Fruit fly (Drosophila melanogaster): Measurements from ENCODE around the gene CG33178.

CG33178 gene

DNA sequence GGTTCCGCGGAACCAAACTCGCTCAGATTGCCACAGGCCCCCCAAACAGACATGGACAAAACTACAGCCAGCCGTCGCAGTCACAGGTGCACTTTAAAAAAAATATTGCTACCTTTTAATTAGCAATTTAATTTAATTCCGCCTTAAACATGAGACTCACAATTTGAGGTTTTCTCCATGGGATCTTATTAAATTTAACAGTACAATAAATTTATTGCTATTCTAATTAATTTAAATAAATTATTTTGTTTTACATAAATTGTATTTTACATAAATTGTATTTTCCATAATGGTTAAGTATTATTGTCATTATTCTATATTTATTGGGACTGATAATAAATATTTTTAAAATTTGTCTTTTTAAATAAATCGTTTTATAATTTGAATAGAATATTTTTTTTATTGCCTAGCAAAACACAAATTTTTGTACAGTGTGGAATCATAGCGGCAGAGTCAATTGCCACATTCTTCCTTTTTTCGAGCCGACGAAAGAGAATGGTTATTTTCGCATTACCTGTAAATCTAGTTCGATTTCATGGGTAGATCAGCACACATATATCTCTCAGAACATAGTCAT, 40.9 kb downstream of the CG33178 start (continued):
- TF ChIP-seq seq (GFP tag; IDR thresholded peaks at IDR 0.05) = no peak
- TF ChIP-seq Ptx1 (GFP tag; IDR thresholded peaks at IDR 0.05) = 0 out of 2 replicates have a peak, but pooled peaks have one; percentile 13
- TF ChIP-seq nmo (GFP tag; optimal IDR thresholded peaks at IDR 0.05) = peak; percentile 39
- TF ChIP-seq Dip3 (GFP tag; optimal IDR thresholded peaks at IDR 0.05) = no peak
- TF ChIP-seq pita (GFP tag; optimal IDR thresholded peaks at IDR 0.05) = no peak
- TF ChIP-seq CG17359 (tag; optimal IDR thresholded peaks at IDR 0.05) = peak; percentile 8
- TF ChIP-seq CG17829 (tag; optimal IDR thresholded peaks at IDR 0.05) = no peak
- TF ChIP-seq CG7839 (tag; optimal IDR thresholded peaks at IDR 0.05) = peak; percentile 6
- no peak for TF ChIP-seq pfk (GFP tag; optimal IDR thresholded peaks at IDR 0.05)
- no peak for TF ChIP-seq CG7271 (tag; optimal IDR thresholded peaks at IDR 0.05)
- TF ChIP-seq ci (GFP tag; IDR thresholded peaks at IDR 0.05) = no peak
- TF ChIP-seq tin (GFP tag; optimal IDR thresholded peaks at IDR 0.05) = no peak
- TF ChIP-seq CG17361 (GFP tag; IDR thresholded peaks at IDR 0.05) = peak; percentile 63; the same call in 2 of the 3 replicates
- TF ChIP-seq Poxn (GFP tag; IDR thresholded peaks at IDR 0.05) = no peak
- peak; percentile 62 for TF ChIP-seq CG11504 (tag; optimal IDR thresholded peaks at IDR 0.05)
- TF ChIP-seq Ravus (GFP tag; IDR thresholded peaks at IDR 0.05) = no peak
- TF ChIP-seq CG31441 (GFP tag; IDR thresholded peaks at IDR 0.05) = peak; percentile 27; the same call in 1 of the 2 replicates
- no peak for TF ChIP-seq abd-A (tag; optimal IDR thresholded peaks at IDR 0.05)
- no peak for TF ChIP-seq Deaf1 (tag; optimal IDR thresholded peaks at IDR 0.05)
- TF ChIP-seq CG7556 (GFP tag; optimal IDR thresholded peaks at IDR 0.05) = peak; percentile 5
- peak; percentile 51 for TF ChIP-seq gem (tag; optimal IDR thresholded peaks at IDR 0.05)
- no peak for TF ChIP-seq CG17328 (GFP tag; IDR thresholded peaks at IDR 0.05)
- peak in 1 of 2 experiments; percentile 64 for TF ChIP-seq Hr51 (GFP tag; optimal IDR thresholded peaks at IDR 0.05)
- no peak for TF ChIP-seq CG10267 (tag; optimal IDR thresholded peaks at IDR 0.05)
- TF ChIP-seq CG15269 (tag; optimal IDR thresholded peaks at IDR 0.05) = peak; percentile 4
- TF ChIP-seq CoRest (tag; optimal IDR thresholded peaks at IDR 0.05) = peak; percentile 9
- TF ChIP-seq CG2678 (tag; optimal IDR thresholded peaks at IDR 0.05) = peak; percentile 39
- no peak for TF ChIP-seq mam (GFP tag; optimal IDR thresholded peaks at IDR 0.05)
- peak; percentile 37 for TF ChIP-seq CG2712 (tag; optimal IDR thresholded peaks at IDR 0.05)
- no peak for TF ChIP-seq CG7786 (GFP tag; optimal IDR thresholded peaks at IDR 0.05)
- no peak for TF ChIP-seq CG33213 (GFP tag; optimal IDR thresholded peaks at IDR 0.05)
- no peak for TF ChIP-seq dmrt11E (tag; optimal IDR thresholded peaks at IDR 0.05)
- no peak for TF ChIP-seq CG12104 (GFP tag; optimal IDR thresholded peaks at IDR 0.05)
- no peak for TF ChIP-seq Trl (optimal IDR thresholded peaks at IDR 0.05)
- TF ChIP-seq Trl (GFP tag; optimal IDR thresholded peaks at IDR 0.05) = no peak
- TF ChIP-seq ap (GFP tag; IDR thresholded peaks at IDR 0.05) = no peak
- TF ChIP-seq pb (GFP tag; optimal IDR thresholded peaks at IDR 0.05) = no peak
- no peak for TF ChIP-seq Oaz (GFP tag; IDR thresholded peaks at IDR 0.05)
- no peak for TF ChIP-seq slp2 (GFP tag; optimal IDR thresholded peaks at IDR 0.05)
- TF ChIP-seq lola (GFP tag; optimal IDR thresholded peaks at IDR 0.05) = peak in 1 of 3 experiments; percentile 3
- TF ChIP-seq CG43689 (GFP tag; IDR thresholded peaks at IDR 0.05) = no peak
- peak; percentile 8 for TF ChIP-seq Blimp-1 (GFP tag; optimal IDR thresholded peaks at IDR 0.05)
- TF ChIP-seq CG10979 (tag; optimal IDR thresholded peaks at IDR 0.05) = peak; percentile 6
- TF ChIP-seq CG18262 (tag; optimal IDR thresholded peaks at IDR 0.05) = peak; percentile 38
- peak; percentile 4 for TF ChIP-seq unpg (GFP tag; optimal IDR thresholded peaks at IDR 0.05)

Measured in whole organism, embryonic.